Fruit fly (Drosophila melanogaster): ENCODE data around the gene CG32354.

- TF ChIP-seq Mnt (GFP tag; optimal IDR thresholded peaks at IDR 0.05), result no peak
- TF ChIP-seq kay (GFP tag; ENCODE audit: borderline replicate concordance), result no peak
Observed at dm6 chr3L:8383968-8384367, 38.0 kb downstream of the CG32354 start.

Measured in whole organism, adult.